Worm (Caenorhabditis elegans) whole organism, L4 larva: ENCODE data around the gene nhr-11.

Source experiments
- F10B5.3 ChIP-seq: sonication (generic microtip); optimal IDR thresholded peaks from 2 replicates; lab custom pipeline; 2016; ENCODE audit warnings: mild to moderate bottlenecking, missing genetic modification characterization, missing compliant biosample characterization
- F26F4.8 ChIP-seq: fragments of 200-800 bp; sonication (Bioruptor generic); conservative IDR thresholded peaks from 2 replicates; pipeline ENCODE4 v1.3.6; 2022; ENCODE audit warnings: missing genetic modification characterization, missing compliant biosample characterization
- T20F7.1 ChIP-seq: fragments of 200-800 bp; sonication (Bioruptor generic); optimal IDR thresholded peaks from 2 replicates; lab custom pipeline; 2018; ENCODE audit warnings: mild to moderate bottlenecking, missing genetic modification characterization, missing compliant biosample characterization
- T26A8.4 ChIP-seq: fragments of 200-800 bp; sonication (Bioruptor generic); IDR thresholded peaks from 2 replicates; pipeline ENCODE4 v1.3.6; 2022; ENCODE audit warnings: missing genetic modification characterization, missing compliant biosample characterization
- aly-2 ChIP-seq: sonication (generic microtip); optimal IDR thresholded peaks from 2 replicates; lab custom pipeline; 2018; ENCODE audit warnings: missing biosample characterization, missing genetic modification characterization
- attf-4 ChIP-seq: sonication (generic microtip); optimal IDR thresholded peaks from 3 replicates; lab custom pipeline; 2017; ENCODE audit warnings: missing biosample characterization, missing genetic modification characterization
- ceh-28 ChIP-seq: fragments of 150-350 bp; optimal IDR thresholded peaks from 2 replicates; lab custom pipeline; 2014; ENCODE audit warnings: missing biosample characterization, missing genetic modification reagents, missing genetic modification characterization
- ceh-62 ChIP-seq: sonication (generic microtip); optimal IDR thresholded peaks from 2 replicates; lab custom pipeline; 2017; ENCODE audit warnings: missing biosample characterization, missing genetic modification characterization
- cey-2 ChIP-seq: sonication (generic microtip); optimal IDR thresholded peaks from 3 replicates; lab custom pipeline; 2017; ENCODE audit warnings: missing genetic modification characterization, mild to moderate bottlenecking, missing compliant biosample characterization, antibody characterized with exemption, borderline replicate concordance; ENCODE audit not compliant: insufficient read depth
- daf-12 ChIP-seq: fragments of 150-350 bp; optimal IDR thresholded peaks from 2 replicates; lab custom pipeline; 2014; ENCODE audit warnings: missing biosample characterization, missing genetic modification reagents, missing genetic modification characterization
- daf-16 ChIP-seq, 3 experiments: sonication (generic microtip); optimal IDR thresholded peaks; 2 replicates each; lab custom pipeline; 2016 to 2017; ENCODE audit warnings: missing genetic modification characterization in 3 of 3, missing genetic modification reagents in 3 of 3, mild to moderate bottlenecking in 2 of 3, missing compliant biosample characterization in 2 of 3, missing biosample characterization in 1 of 3, moderate library complexity in 1 of 3
- dpl-1 ChIP-seq: fragments of 150-350 bp; optimal IDR thresholded peaks from 2 replicates; lab custom pipeline; 2014; ENCODE audit warnings: missing biosample characterization, missing genetic modification reagents, missing genetic modification characterization
- dve-1 ChIP-seq: sonication (generic microtip); optimal IDR thresholded peaks from 2 replicates; lab custom pipeline; 2017; ENCODE audit warnings: antibody characterized with exemption, mild to moderate bottlenecking, missing genetic modification characterization, missing compliant biosample characterization; ENCODE audit not compliant: insufficient read depth
- gei-8 ChIP-seq: fragments of 200-800 bp; sonication (Bioruptor generic); optimal IDR thresholded peaks from 2 replicates; lab custom pipeline; 2018; ENCODE audit warnings: mild to moderate bottlenecking, missing genetic modification characterization, missing compliant biosample characterization
- hlh-11 ChIP-seq: fragments of 200-800 bp; sonication (Bioruptor generic); optimal IDR thresholded peaks from 2 replicates; lab custom pipeline; 2018; ENCODE audit warnings: mild to moderate bottlenecking, missing genetic modification characterization, missing compliant biosample characterization
- hlh-30 ChIP-seq: sonication (generic microtip); optimal IDR thresholded peaks from 2 replicates; lab custom pipeline; 2017; ENCODE audit warnings: antibody characterized with exemption, mild to moderate bottlenecking, missing genetic modification characterization, missing compliant biosample characterization; ENCODE audit not compliant: insufficient read depth
- jun-1 ChIP-seq: fragments of 150-350 bp; optimal IDR thresholded peaks from 2 replicates; lab custom pipeline; 2014; ENCODE audit warnings: missing biosample characterization, missing genetic modification reagents, missing genetic modification characterization
- lin-1 ChIP-seq: fragments of 200-800 bp; sonication (Bioruptor generic); IDR thresholded peaks from 2 replicates; pipeline ENCODE4 v1.3.6; 2022; ENCODE audit warnings: missing genetic modification reagents, missing genetic modification characterization, missing compliant biosample characterization
- lin-38 ChIP-seq: fragments of 200-800 bp; sonication (Bioruptor generic); IDR thresholded peaks from 2 replicates; pipeline ENCODE4 v1.3.6; 2022; ENCODE audit warnings: missing genetic modification reagents, missing genetic modification characterization, missing compliant biosample characterization
- lin-39 ChIP-seq: fragments of 150-350 bp; optimal IDR thresholded peaks from 2 replicates; lab custom pipeline; 2014; ENCODE audit warnings: missing biosample characterization, missing genetic modification reagents, missing genetic modification characterization
- lsy-2 ChIP-seq, 2 experiments: fragments of 150-350 bp in 1 of 2; sonication (generic microtip) in 1 of 2; optimal IDR thresholded peaks; 2 replicates each; lab custom pipeline; 2014 to 2017; ENCODE audit warnings: missing biosample characterization in 2 of 2, missing genetic modification characterization in 2 of 2
- mdl-1 ChIP-seq, 2 experiments: fragments of 150-350 bp in 1 of 2; sonication (generic microtip) in 1 of 2; optimal IDR thresholded peaks; 2 replicates each; lab custom pipeline; 2014 to 2017; ENCODE audit warnings: missing biosample characterization in 2 of 2, missing genetic modification characterization in 2 of 2
- mep-1 ChIP-seq: fragments of 150-350 bp; sonication (generic microtip); optimal IDR thresholded peaks from 3 replicates; lab custom pipeline; 2014; ENCODE audit warnings: missing biosample characterization, missing genetic modification characterization
- nhr-237 ChIP-seq: sonication (generic microtip); optimal IDR thresholded peaks from 2 replicates; lab custom pipeline; 2017; ENCODE audit warnings: missing biosample characterization, missing genetic modification characterization
- nhr-28 ChIP-seq: fragments of 150-350 bp; optimal IDR thresholded peaks from 2 replicates; lab custom pipeline; 2014; ENCODE audit warnings: missing biosample characterization, missing genetic modification characterization
- nhr-6 ChIP-seq: fragments of 150-350 bp; optimal IDR thresholded peaks from 2 replicates; lab custom pipeline; 2014; ENCODE audit warnings: missing biosample characterization, missing genetic modification characterization
- nhr-77 ChIP-seq: fragments of 150-350 bp; optimal IDR thresholded peaks from 2 replicates; lab custom pipeline; 2014; ENCODE audit warnings: missing biosample characterization, missing genetic modification characterization
- pha-4 ChIP-seq, 2 experiments: fragments of 150-350 bp in 1 of 2; fragments of 200-800 bp in 1 of 2; sonication (Bioruptor generic) in 1 of 2; IDR thresholded peaks in 1 of 2; optimal IDR thresholded peaks in 1 of 2; 2 replicates each; pipeline versions ENCODE4 v1.3.6 to Lab custom; 2014 to 2022; ENCODE audit warnings: missing genetic modification characterization in 2 of 2, missing genetic modification reagents in 2 of 2, missing biosample characterization in 1 of 2, missing compliant biosample characterization in 1 of 2
- pqm-1 ChIP-seq: sonication (generic microtip); optimal IDR thresholded peaks from 2 replicates; lab custom pipeline; 2017; ENCODE audit warnings: missing biosample characterization, missing genetic modification characterization
- rbr-2 ChIP-seq: sonication (generic microtip); optimal IDR thresholded peaks from 2 replicates; lab custom pipeline; 2016; ENCODE audit warnings: missing genotype, missing genetic modification characterization, missing compliant biosample characterization
- snpc-4 ChIP-seq: fragments of 150-350 bp; optimal IDR thresholded peaks from 2 replicates; lab custom pipeline; 2014; ENCODE audit warnings: missing biosample characterization, missing genetic modification characterization
- tra-1 ChIP-seq: fragments of 200-800 bp; sonication (Bioruptor generic); IDR thresholded peaks from 2 replicates; pipeline ENCODE4 v1.3.6; 2022; ENCODE audit warnings: missing genetic modification reagents, missing genetic modification characterization, missing compliant biosample characterization
- zag-1 ChIP-seq: fragments of 150-350 bp; optimal IDR thresholded peaks from 2 replicates; lab custom pipeline; 2014; ENCODE audit warnings: missing biosample characterization, missing genetic modification characterization
- zfp-2 ChIP-seq: sonication (generic microtip); optimal IDR thresholded peaks from 2 replicates; lab custom pipeline; 2016; ENCODE audit warnings: mild to moderate bottlenecking, missing genetic modification characterization, missing compliant biosample characterization
- zip-2 ChIP-seq: fragments of 150-350 bp; optimal IDR thresholded peaks from 2 replicates; lab custom pipeline; 2014; ENCODE audit warnings: missing biosample characterization, missing genetic modification characterization
- ztf-11 ChIP-seq: fragments of 150-350 bp; optimal IDR thresholded peaks from 2 replicates; lab custom pipeline; 2014; ENCODE audit warnings: missing biosample characterization, missing genetic modification characterization

nhr-11 gene

ce11 chrIV:9104071-9105016 lies 34.5 kb downstream of the nhr-11 start, which contains the start of the genes C01F6.14 and fem-3:
TSS of gene C01F6.14 (minus strand) at chrIV:9104121.
TSS of gene fem-3 (plus strand) at chrIV:9104966.
- TF ChIP-seq zag-1 (tag; lab: Kevin White, UChicago), result no peak
- no peak for TF ChIP-seq jun-1 (tag; lab: Kevin White, UChicago)
- TF ChIP-seq zip-2 (tag; lab: Kevin White, UChicago), result no peak
- TF ChIP-seq snpc-4 (tag; lab: Kevin White, UChicago), result no peak
- no peak for TF ChIP-seq ztf-11 (tag; lab: Kevin White, UChicago)
- TF ChIP-seq cey-2, result no peak
- TF ChIP-seq nhr-237 (tag; lab: Kevin White, UChicago), result no peak
- no peak for TF ChIP-seq daf-16 (GFP tag; optimal IDR thresholded peaks at IDR 0.05; lab: Kevin White, UChicago)
- TF ChIP-seq daf-16 (tag; optimal IDR thresholded peaks at IDR 0.05; lab: Kevin White, UChicago), result no peak
- no peak for TF ChIP-seq F26F4.8
- no peak for TF ChIP-seq F10B5.3 (tag; lab: Kevin White, UChicago)
- TF ChIP-seq lin-1 (GFP tag; lab: Robert Waterston, UW), result no peak
- peak; percentile 53 for TF ChIP-seq dpl-1
- no peak for TF ChIP-seq T26A8.4 (GFP tag; lab: Robert Waterston, UW)
- TF ChIP-seq lsy-2 (tag; optimal IDR thresholded peaks at IDR 0.05; lab: Kevin White, UChicago), result peak in 1 of 2 experiments; percentile 42
- TF ChIP-seq aly-2 (tag; lab: Kevin White, UChicago), result no peak
- peak; percentile 56 for TF ChIP-seq lin-38 (GFP tag; lab: Robert Waterston, UW)

DNA sequence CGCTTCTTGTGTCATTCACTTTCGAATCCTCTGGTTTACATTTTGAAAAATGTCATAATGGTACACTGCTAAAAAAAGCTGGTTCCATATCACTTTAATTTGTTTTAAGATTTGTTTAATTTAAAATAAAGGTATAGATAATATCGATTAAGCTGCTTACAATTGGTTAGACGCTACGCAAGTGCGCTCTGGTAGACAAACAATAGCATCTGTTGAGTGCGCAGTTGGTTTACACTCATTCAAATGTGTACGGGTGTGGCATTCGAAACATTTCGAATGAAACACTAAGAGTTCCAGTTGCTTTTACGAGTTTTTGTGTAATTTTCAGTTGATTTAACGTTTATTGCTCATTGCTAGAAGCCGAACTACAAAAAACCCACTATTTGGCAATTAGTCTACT lies 37.7 kb downstream of the nhr-11 start:
- TF ChIP-seq rbr-2 (peak; percentile 35), T20F7.1 (GFP tag; lab: Kevin White, UChicago) (peak; percentile 33), dve-1 (tag; lab: Kevin White, UChicago) (peak; percentile 30), pha-4 (GFP tag; IDR thresholded peaks at IDR 0.05; lab: Robert Waterston, UW) (no peak), pha-4 (tag; optimal IDR thresholded peaks at IDR 0.05; lab: Kevin White, UChicago) (peak; percentile 66), hlh-30 (tag; lab: Kevin White, UChicago) (peak; percentile 26), nhr-6 (peak; percentile 62), hlh-11 (tag; lab: Kevin White, UChicago) (no peak), daf-16 (GFP tag; optimal IDR thresholded peaks at IDR 0.05; lab: Kevin White, UChicago) (no peak), daf-16 (tag; optimal IDR thresholded peaks at IDR 0.05; lab: Kevin White, UChicago) (peak; percentile 34), ceh-28 (tag; lab: Kevin White, UChicago) (peak; percentile 13), dpl-1 (peak; percentile 42), daf-12 (no peak), pqm-1 (tag; lab: Kevin White, UChicago) (peak; percentile 22), nhr-77 (tag; lab: Kevin White, UChicago) (no peak), lin-38 (GFP tag; lab: Robert Waterston, UW) (peak; percentile 68), lsy-2 (tag; optimal IDR thresholded peaks at IDR 0.05; lab: Kevin White, UChicago) (peak in 1 of 2 experiments; percentile 67), ztf-11 (tag; lab: Kevin White, UChicago) (no peak), ceh-62 (tag; lab: Kevin White, UChicago) (no peak), mep-1 (tag; lab: Kevin White, UChicago) (peak; percentile 60), nhr-28 (peak; percentile 30)

ce11 chrIV:9108631-9109030 lies 38.8 kb downstream of the nhr-11 start, which contains the start of gene aly-1:
TSS of gene aly-1 (plus strand) at chrIV:9108931.
- TF ChIP-seq zfp-2 (tag; lab: Kevin White, UChicago) (no peak), pha-4 (GFP tag; IDR thresholded peaks at IDR 0.05; lab: Robert Waterston, UW) (no peak), pha-4 (tag; optimal IDR thresholded peaks at IDR 0.05; lab: Kevin White, UChicago) (no peak), attf-4 (no peak), mdl-1 (tag; optimal IDR thresholded peaks at IDR 0.05; lab: Kevin White, UChicago) (no peak), gei-8 (GFP tag; lab: Kevin White, UChicago) (no peak), lin-39 (tag; lab: Kevin White, UChicago) (no peak), tra-1 (GFP tag; lab: Robert Waterston, UW) (no peak)
